Fruit fly (Drosophila melanogaster): ENCODE results near the gene alph.

The alph gene

DNA sequence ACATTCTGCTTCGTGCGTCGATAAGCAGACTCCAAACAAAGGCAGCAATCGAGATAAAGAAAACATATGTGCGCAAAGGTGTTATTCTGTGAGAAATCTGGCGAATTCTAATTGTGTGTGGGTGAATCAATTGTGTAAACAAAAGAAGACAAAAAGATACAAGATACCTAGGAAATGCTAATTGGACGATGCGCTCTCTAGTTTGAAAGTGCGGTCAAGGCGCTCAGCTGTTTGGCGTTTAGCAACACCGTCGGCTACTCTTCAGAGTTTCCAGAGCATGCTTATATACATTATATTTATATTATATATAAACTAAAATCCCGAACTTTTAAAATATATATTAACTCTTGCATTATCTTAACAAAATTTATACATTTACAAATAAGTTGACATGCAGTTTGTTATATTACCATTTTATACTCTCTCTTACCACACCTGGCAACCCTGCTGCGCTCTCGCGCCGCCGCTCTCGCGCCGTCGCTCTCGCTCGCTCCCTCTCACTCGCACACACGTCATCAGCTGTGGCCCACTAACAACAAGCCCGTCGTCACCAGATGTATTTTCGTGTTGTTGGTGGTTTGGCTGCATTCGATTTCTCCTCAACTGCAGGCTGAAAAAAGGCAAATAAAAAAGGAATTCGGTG, 27.0 kb downstream of the alph start, which contains the start of gene CG1907 (continued):
- TF ChIP-seq CG9727 (GFP tag; optimal IDR thresholded peaks at IDR 0.05) (peak; percentile 99), wek (GFP tag; optimal IDR thresholded peaks at IDR 0.05) (peak; percentile 78), CG11398 (GFP tag; optimal IDR thresholded peaks at IDR 0.05) (peak; percentile 72), hth (optimal IDR thresholded peaks at IDR 0.05) (no peak), sr (GFP tag; IDR thresholded peaks at IDR 0.05) (peak; percentile 83; the same call in 2 of the 3 replicates), CG31365 (tag; optimal IDR thresholded peaks at IDR 0.05) (peak; percentile 81), CG4360 (GFP tag; IDR thresholded peaks at IDR 0.05) (peak; percentile 87), chm (GFP tag; IDR thresholded peaks at IDR 0.05) (peak; percentile 98), Optix (GFP tag; IDR thresholded peaks at IDR 0.05) (peak; percentile 97), CG34224 (GFP tag; IDR thresholded peaks at IDR 0.05; ENCODE audit: partially characterized antibody) (no peak), CG8089 (GFP tag; optimal IDR thresholded peaks at IDR 0.05) (peak; percentile 76), HLH54F (GFP tag; optimal IDR thresholded peaks at IDR 0.05) (peak; percentile 76), gcm (GFP tag; optimal IDR thresholded peaks at IDR 0.05) (peak; percentile 98), CG3995 (GFP tag; optimal IDR thresholded peaks at IDR 0.05) (peak; percentile 76), CG16813 (GFP tag; IDR thresholded peaks at IDR 0.05; ENCODE audit: partially characterized antibody) (peak; percentile 29; the same call in 1 of the 3 replicates), CG17612 (GFP tag; IDR thresholded peaks at IDR 0.05) (peak; percentile 96), CG8281 (tag; optimal IDR thresholded peaks at IDR 0.05) (peak; percentile 91), Ravus (GFP tag; IDR thresholded peaks at IDR 0.05) (peak; percentile 94), ara (GFP tag; IDR thresholded peaks at IDR 0.05) (peak; percentile 99), CG10431 (GFP tag; optimal IDR thresholded peaks at IDR 0.05) (peak; percentile 91), Oaz (GFP tag; IDR thresholded peaks at IDR 0.05) (peak; percentile 96), Nf-YA (GFP tag; IDR thresholded peaks at IDR 0.05) (peak; percentile 98), CG7372 (GFP tag; IDR thresholded peaks at IDR 0.05) (peak; percentile 98), bowl (GFP tag; IDR thresholded peaks at IDR 0.05) (peak; percentile 94), zf30C (GFP tag; optimal IDR thresholded peaks at IDR 0.05) (no peak), ash1 (GFP tag; optimal IDR thresholded peaks at IDR 0.05) (peak; percentile 53), CG15479 (GFP tag; optimal IDR thresholded peaks at IDR 0.05) (peak; percentile 82), CG9215 (GFP tag; IDR thresholded peaks at IDR 0.05) (peak; percentile 96), CG2129 (GFP tag; IDR thresholded peaks at IDR 0.05; ENCODE audit: partially characterized antibody) (no peak), ind (GFP tag; optimal IDR thresholded peaks at IDR 0.05) (peak; percentile 98), caup (GFP tag; optimal IDR thresholded peaks at IDR 0.05; ENCODE audit: severe bottlenecking) (peak; percentile 99), knrl (GFP tag; IDR thresholded peaks at IDR 0.05; ENCODE audit: partially characterized antibody) (peak; percentile 42; the same call in 1 of the 3 replicates), CG18619 (GFP tag; optimal IDR thresholded peaks at IDR 0.05) (peak; percentile 96), Trl (optimal IDR thresholded peaks at IDR 0.05) (peak; percentile 93 to 94), Trl (GFP tag; optimal IDR thresholded peaks at IDR 0.05) (peak; percentile 78), CG8944 (GFP tag; optimal IDR thresholded peaks at IDR 0.05) (peak; percentile 79), ham (GFP tag; IDR thresholded peaks at IDR 0.05) (peak; percentile 90), Dfd (GFP tag; optimal IDR thresholded peaks at IDR 0.05) (no peak), gsb-n (tag; optimal IDR thresholded peaks at IDR 0.05) (peak; percentile 98), CG7745 (tag; optimal IDR thresholded peaks at IDR 0.05) (peak; percentile 83), bbx (GFP tag; IDR thresholded peaks at IDR 0.05; ENCODE audit: partially characterized antibody) (no peak; the same call in 1 of the 2 replicates), MTF-1 (GFP tag; optimal IDR thresholded peaks at IDR 0.05; ENCODE audit: borderline replicate concordance) (peak; percentile 93), CG5180 (GFP tag; optimal IDR thresholded peaks at IDR 0.05) (peak; percentile 90), CG11723 (GFP tag; optimal IDR thresholded peaks at IDR 0.05) (peak; percentile 98), CG8924 (tag; optimal IDR thresholded peaks at IDR 0.05) (peak; percentile 99), Hsf (GFP tag; optimal IDR thresholded peaks at IDR 0.05) (peak; percentile 89), CG9876 (GFP tag; optimal IDR thresholded peaks at IDR 0.05) (peak; percentile 75), CG10321 (GFP tag; IDR thresholded peaks at IDR 0.05) (peak; percentile 86), CG2678 (tag; optimal IDR thresholded peaks at IDR 0.05) (peak; percentile 99), CG2120 (GFP tag; optimal IDR thresholded peaks at IDR 0.05) (peak; percentile 91)

Data from whole organism, embryonic.